Worm (Caenorhabditis elegans) whole organism, L4 larva: ENCODE data around the gene T22B2.1.

ENCODE experiments used
- D1046.2 ChIP-seq: fragments of 200-800 bp; sonication (Bioruptor generic); IDR thresholded peaks from 2 replicates; pipeline ENCODE4 v1.3.6; 2022; ENCODE audit warnings: missing genetic modification characterization, missing compliant biosample characterization
- F26F4.8 ChIP-seq: fragments of 200-800 bp; sonication (Bioruptor generic); conservative IDR thresholded peaks from 2 replicates; pipeline ENCODE4 v1.3.6; 2022; ENCODE audit warnings: missing genetic modification characterization, missing compliant biosample characterization
- F44E2.7 ChIP-seq: fragments of 200-800 bp; sonication (Bioruptor generic); IDR thresholded peaks from 2 replicates; pipeline ENCODE4 v2.1.2; 2022; ENCODE audit warnings: missing genetic modification characterization, missing compliant biosample characterization
- R02D3.7 ChIP-seq: fragments of 150-350 bp; sonication (generic microtip); optimal IDR thresholded peaks from 3 replicates; lab custom pipeline; 2014; ENCODE audit warnings: missing biosample characterization, missing genetic modification characterization
- T20F7.1 ChIP-seq: fragments of 200-800 bp; sonication (Bioruptor generic); optimal IDR thresholded peaks from 2 replicates; lab custom pipeline; 2018; ENCODE audit warnings: mild to moderate bottlenecking, missing genetic modification characterization, missing compliant biosample characterization
- Y105C5A.15 ChIP-seq: fragments of 200-800 bp; sonication (Bioruptor generic); IDR thresholded peaks from 2 replicates; pipeline ENCODE4 v1.3.6; 2022; ENCODE audit warnings: missing genetic modification characterization, missing compliant biosample characterization
- Y75B8A.6 ChIP-seq: fragments of 200-800 bp; sonication (Bioruptor generic); IDR thresholded peaks from 2 replicates; pipeline ENCODE4 v1.3.6; 2022; ENCODE audit warnings: missing genetic modification reagents, missing genetic modification characterization, missing compliant biosample characterization
- aha-1 ChIP-seq: fragments of 150-350 bp; peaks from one replicate; lab custom pipeline; 2014; ENCODE audit warnings: missing biosample characterization, missing genetic modification characterization
- ama-1 ChIP-seq: fragments of 150-350 bp; optimal IDR thresholded peaks from 2 replicates; lab custom pipeline; 2014; ENCODE audit warnings: inconsistent platforms, mixed read lengths
- ceh-20 ChIP-seq: fragments of 200-800 bp; sonication (Bioruptor generic); IDR thresholded peaks from 2 replicates; pipeline ENCODE4 v1.3.6; 2022; ENCODE audit warnings: missing genetic modification reagents, missing genetic modification characterization, missing compliant biosample characterization
- ceh-62 ChIP-seq: sonication (generic microtip); optimal IDR thresholded peaks from 2 replicates; lab custom pipeline; 2017; ENCODE audit warnings: missing biosample characterization, missing genetic modification characterization
- cey-2 ChIP-seq: sonication (generic microtip); optimal IDR thresholded peaks from 3 replicates; lab custom pipeline; 2017; ENCODE audit warnings: missing genetic modification characterization, mild to moderate bottlenecking, missing compliant biosample characterization, antibody characterized with exemption, borderline replicate concordance; ENCODE audit not compliant: insufficient read depth
- daf-12 ChIP-seq: fragments of 150-350 bp; optimal IDR thresholded peaks from 2 replicates; lab custom pipeline; 2014; ENCODE audit warnings: missing biosample characterization, missing genetic modification reagents, missing genetic modification characterization
- daf-8 ChIP-seq: fragments of 200-800 bp; sonication (Bioruptor generic); IDR thresholded peaks from 2 replicates; pipeline ENCODE4 v1.3.6; 2022; ENCODE audit warnings: missing genetic modification characterization, missing compliant biosample characterization
- dmd-8 ChIP-seq: fragments of 200-800 bp; sonication (Bioruptor generic); IDR thresholded peaks from 2 replicates; pipeline ENCODE4 v1.3.6; 2022; ENCODE audit warnings: missing genetic modification characterization, missing compliant biosample characterization
- dmd-9 ChIP-seq: fragments of 200-800 bp; sonication (Bioruptor generic); IDR thresholded peaks from 2 replicates; pipeline ENCODE4 v1.3.6; 2022; ENCODE audit warnings: missing genetic modification reagents, missing genetic modification characterization, missing compliant biosample characterization
- hlh-11 ChIP-seq: fragments of 200-800 bp; sonication (Bioruptor generic); optimal IDR thresholded peaks from 2 replicates; lab custom pipeline; 2018; ENCODE audit warnings: mild to moderate bottlenecking, missing genetic modification characterization, missing compliant biosample characterization
- hlh-30 ChIP-seq: sonication (generic microtip); optimal IDR thresholded peaks from 2 replicates; lab custom pipeline; 2017; ENCODE audit warnings: antibody characterized with exemption, mild to moderate bottlenecking, missing genetic modification characterization, missing compliant biosample characterization; ENCODE audit not compliant: insufficient read depth
- lin-1 ChIP-seq: fragments of 200-800 bp; sonication (Bioruptor generic); IDR thresholded peaks from 2 replicates; pipeline ENCODE4 v1.3.6; 2022; ENCODE audit warnings: missing genetic modification reagents, missing genetic modification characterization, missing compliant biosample characterization
- lin-15B ChIP-seq: fragments of 150-350 bp; sonication (generic microtip); optimal IDR thresholded peaks from 3 replicates; lab custom pipeline; 2014; ENCODE audit warnings: missing biosample characterization, missing genetic modification characterization
- lir-3 ChIP-seq: sonication (generic microtip); optimal IDR thresholded peaks from 2 replicates; lab custom pipeline; 2016; ENCODE audit warnings: mild to moderate bottlenecking, missing genetic modification characterization, missing compliant biosample characterization
- mep-1 ChIP-seq: fragments of 150-350 bp; sonication (generic microtip); optimal IDR thresholded peaks from 3 replicates; lab custom pipeline; 2014; ENCODE audit warnings: missing biosample characterization, missing genetic modification characterization
- mxl-3 ChIP-seq: fragments of 200-800 bp; sonication (Bioruptor generic); optimal IDR thresholded peaks from 2 replicates; lab custom pipeline; 2018; ENCODE audit warnings: mild to moderate bottlenecking, missing genetic modification characterization, missing compliant biosample characterization
- nhr-42 ChIP-seq: fragments of 200-800 bp; sonication (Bioruptor generic); IDR thresholded peaks from 2 replicates; pipeline ENCODE4 v1.3.6; 2022; ENCODE audit warnings: missing genetic modification characterization, missing compliant biosample characterization
- nhr-76 ChIP-seq: fragments of 150-350 bp; optimal IDR thresholded peaks from 2 replicates; lab custom pipeline; 2014; ENCODE audit warnings: missing biosample characterization, missing genetic modification characterization
- nhr-77 ChIP-seq: fragments of 150-350 bp; optimal IDR thresholded peaks from 2 replicates; lab custom pipeline; 2014; ENCODE audit warnings: missing biosample characterization, missing genetic modification characterization
- pqm-1 ChIP-seq: sonication (generic microtip); optimal IDR thresholded peaks from 2 replicates; lab custom pipeline; 2017; ENCODE audit warnings: missing biosample characterization, missing genetic modification characterization
- rbr-2 ChIP-seq: sonication (generic microtip); optimal IDR thresholded peaks from 2 replicates; lab custom pipeline; 2016; ENCODE audit warnings: missing genotype, missing genetic modification characterization, missing compliant biosample characterization
- saeg-2 ChIP-seq: fragments of 200-800 bp; sonication (Bioruptor generic); IDR thresholded peaks from 2 replicates; pipeline ENCODE4 v1.3.6; 2022; ENCODE audit warnings: missing genetic modification reagents, missing genetic modification characterization, missing compliant biosample characterization
- skn-1 ChIP-seq: fragments of 150-350 bp; optimal IDR thresholded peaks from 2 replicates; lab custom pipeline; 2014; ENCODE audit warnings: missing biosample characterization, missing genetic modification characterization
- unc-130 ChIP-seq: sonication (generic microtip); optimal IDR thresholded peaks from 2 replicates; lab custom pipeline; 2016; ENCODE audit warnings: missing genetic modification reagents, missing genetic modification characterization, missing compliant biosample characterization
- unc-39 ChIP-seq: sonication (generic microtip); optimal IDR thresholded peaks from 2 replicates; lab custom pipeline; 2017; ENCODE audit warnings: missing biosample characterization, missing genetic modification characterization
- unc-62 ChIP-seq, 3 experiments: fragments of 150-350 bp in 1 of 3; sonication (generic microtip); optimal IDR thresholded peaks in 2 of 3; peaks in 1 of 3; 1 replicate in 1 of 3; 2 replicates in 2 of 3; lab custom pipeline; 2014 to 2017; ENCODE audit warnings: missing biosample characterization in 3 of 3, missing genetic modification characterization in 3 of 3, missing genetic modification reagents in 3 of 3, missing genotype in 1 of 3
- zip-11 ChIP-seq: fragments of 200-800 bp; sonication (Bioruptor generic); IDR thresholded peaks from 2 replicates; pipeline ENCODE4 v1.3.6; 2022; ENCODE audit warnings: missing genetic modification characterization, missing compliant biosample characterization

Gene T22B2.1

ce11 chrX:3915748-3916147, 10.1 kb upstream of the T22B2.1 start, which contains the start of gene idpp-9:
Gene idpp-9, minus strand, starts transcription at chrX:3915848.
- TF ChIP-seq lin-15B (tag; lab: Kevin White, UChicago) (no peak), ama-1 (lab: Kevin White, UChicago) (no peak), unc-130 (GFP tag; lab: Kevin White, UChicago) (no peak), zip-11 (GFP tag; lab: Robert Waterston, UW) (no peak), dmd-9 (GFP tag; lab: Robert Waterston, UW) (no peak), dmd-8 (GFP tag; lab: Robert Waterston, UW) (no peak), F26F4.8 (no peak), nhr-42 (GFP tag; lab: Robert Waterston, UW) (no peak), Y75B8A.6 (GFP tag; lab: Robert Waterston, UW) (no peak)

ce11 chrX:3917013-3917412, 8.9 kb upstream of the T22B2.1 start, which contains the start of gene T22B2.3:
Gene T22B2.3, plus strand, starts transcription at chrX:3917313.
- TF ChIP-seq nhr-77 (tag; lab: Kevin White, UChicago) (no peak), hlh-11 (tag; lab: Kevin White, UChicago) (no peak), skn-1 (no peak), R02D3.7 (tag; lab: Kevin White, UChicago) (no peak), nhr-76 (no peak), lin-1 (GFP tag; lab: Robert Waterston, UW) (no peak)
- TF ChIP-seq, all 104 proteins: peak for 0

ce11 chrX:3918182-3918581, 7.7 kb upstream of the T22B2.1 start:
- TF ChIP-seq hlh-30 (tag; lab: Kevin White, UChicago) = no peak
- TF ChIP-seq unc-62 (GFP tag; optimal IDR thresholded peaks at IDR 0.05 in 1 of 2; lab: Kevin White, UChicago) = peak in 1 of 2 experiments; percentile 64
- TF ChIP-seq unc-62 (tag; optimal IDR thresholded peaks at IDR 0.05; lab: Kevin White, UChicago) = no peak

- TF ChIP-seq pqm-1 (tag; lab: Kevin White, UChicago) (no peak), T20F7.1 (GFP tag; lab: Kevin White, UChicago) (no peak), D1046.2 (GFP tag; lab: Robert Waterston, UW) (no peak), hlh-30 (tag; lab: Kevin White, UChicago) (no peak), F44E2.7 (no peak), ceh-20 (no peak), aha-1 (tag; lab: Kevin White, UChicago) (peak; percentile 94), saeg-2 (GFP tag; lab: Robert Waterston, UW) (no peak), ceh-62 (tag; lab: Kevin White, UChicago) (no peak)
Observed at ce11 chrX:3919689-3920088, 6.2 kb upstream of the T22B2.1 start.

DNA sequence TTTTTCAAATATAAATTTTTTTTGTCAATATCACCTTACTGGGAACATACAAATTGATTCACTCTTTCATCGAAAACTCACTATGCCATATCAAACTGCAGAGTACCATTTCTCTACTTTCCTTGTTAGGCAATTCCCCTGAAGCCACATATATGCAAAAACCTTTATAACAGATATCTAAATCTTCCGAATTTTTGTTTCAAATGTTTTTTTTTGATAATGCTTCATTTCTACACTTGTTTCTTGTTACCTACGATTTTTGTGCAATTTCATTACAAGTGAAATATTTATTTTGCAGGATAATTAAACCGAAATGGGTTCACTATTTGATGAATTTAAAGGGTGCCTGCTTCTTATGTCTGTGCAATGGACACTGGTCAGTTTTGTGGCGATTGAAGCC, 5.8 kb upstream of the T22B2.1 start, which contains the start of gene T22B2.2:
T22B2.2 (plus strand) TSS at position 301 of the 400 bp plus-strand sequence.
- no peak for TF ChIP-seq lir-3
- no peak for TF ChIP-seq mep-1 (tag; lab: Kevin White, UChicago)
- no peak for TF ChIP-seq daf-12
- TF ChIP-seq unc-39 (tag; lab: Kevin White, UChicago) = no peak
- no peak for TF ChIP-seq cey-2 (tag; lab: Kevin White, UChicago)
- no peak for TF ChIP-seq daf-8
- no peak for TF ChIP-seq rbr-2 (tag; lab: Kevin White, UChicago)
- TF ChIP-seq nhr-77 (tag; lab: Kevin White, UChicago) = no peak
- TF ChIP-seq Y105C5A.15 (GFP tag; lab: Robert Waterston, UW) = no peak
- TF ChIP-seq mxl-3 (GFP tag; lab: Kevin White, UChicago) = no peak
